Worm (Caenorhabditis elegans) whole organism, mixed stage, embryonic: ENCODE data around the gene F55G11.2.

ENCODE experiments used
- M03D4.4 ChIP-seq: sonication (generic microtip); optimal IDR thresholded peaks from 2 replicates; lab custom pipeline; 2017; ENCODE audit warnings: mild to moderate bottlenecking, missing genetic modification characterization, missing compliant biosample characterization
- bed-3 ChIP-seq: fragments of 200-800 bp; sonication (Bioruptor generic); optimal IDR thresholded peaks from 3 replicates; lab custom pipeline; 2018; ENCODE audit warnings: mild to moderate bottlenecking, missing genetic modification characterization, moderate library complexity, missing compliant biosample characterization
- blmp-1 ChIP-seq: fragments of 150-350 bp; optimal IDR thresholded peaks from 2 replicates; lab custom pipeline; 2014; ENCODE audit warnings: missing biosample characterization, missing genetic modification characterization
- ceh-39 ChIP-seq: fragments of 150-350 bp; optimal IDR thresholded peaks from 2 replicates; lab custom pipeline; 2014; ENCODE audit warnings: missing biosample characterization, missing genetic modification characterization
- ceh-43 ChIP-seq: fragments of 200-800 bp; sonication (Bioruptor generic); optimal IDR thresholded peaks from 2 replicates; lab custom pipeline; 2018; ENCODE audit warnings: mild to moderate bottlenecking, missing genetic modification characterization, moderate library complexity, missing compliant biosample characterization
- ceh-83 ChIP-seq: fragments of 200-800 bp; sonication (Bioruptor generic); optimal IDR thresholded peaks from 2 replicates; lab custom pipeline; 2018; ENCODE audit warnings: mild to moderate bottlenecking, missing genetic modification characterization, missing compliant biosample characterization
- ces-1 ChIP-seq: fragments of 150-350 bp; optimal IDR thresholded peaks from 2 replicates; lab custom pipeline; 2014; ENCODE audit warnings: missing biosample characterization, missing genetic modification reagents, missing genetic modification characterization
- drap-1 ChIP-seq: fragments of 200-800 bp; sonication (Bioruptor generic); optimal IDR thresholded peaks from 3 replicates; lab custom pipeline; 2018; ENCODE audit warnings: mild to moderate bottlenecking, missing genetic modification characterization, missing compliant biosample characterization
- elt-1 ChIP-seq: sonication (generic microtip); optimal IDR thresholded peaks from 2 replicates; lab custom pipeline; 2017; ENCODE audit warnings: missing genetic modification characterization, mild to moderate bottlenecking, missing compliant biosample characterization, antibody characterized with exemption, moderate library complexity, borderline replicate concordance; ENCODE audit not compliant: insufficient read depth
- elt-3 ChIP-seq: fragments of 150-350 bp; optimal IDR thresholded peaks from 2 replicates; lab custom pipeline; 2014; ENCODE audit warnings: missing biosample characterization, missing genetic modification characterization
- flh-1 ChIP-seq: fragments of 200-800 bp; sonication (Bioruptor generic); optimal IDR thresholded peaks from 2 replicates; lab custom pipeline; 2018; ENCODE audit warnings: mild to moderate bottlenecking, missing genetic modification characterization, moderate library complexity, missing compliant biosample characterization
- ham-2 ChIP-seq: fragments of 200-800 bp; sonication (Bioruptor generic); optimal IDR thresholded peaks from 2 replicates; lab custom pipeline; 2018; ENCODE audit warnings: mild to moderate bottlenecking, missing genetic modification characterization, missing compliant biosample characterization
- hlh-1 ChIP-seq: fragments of 150-350 bp; optimal IDR thresholded peaks from 2 replicates; lab custom pipeline; 2014; ENCODE audit warnings: missing biosample characterization, missing genetic modification reagents, missing genetic modification characterization
- lin-13 ChIP-seq: fragments of 150-350 bp; optimal IDR thresholded peaks from 2 replicates; lab custom pipeline; 2014; ENCODE audit warnings: missing biosample characterization, missing genetic modification characterization
- lin-32 ChIP-seq: fragments of 200-800 bp; sonication (Bioruptor generic); optimal IDR thresholded peaks from 2 replicates; lab custom pipeline; 2018; ENCODE audit warnings: mild to moderate bottlenecking, missing genetic modification characterization, missing compliant biosample characterization
- lsy-2 ChIP-seq: fragments of 150-350 bp; optimal IDR thresholded peaks from 2 replicates; lab custom pipeline; 2014; ENCODE audit warnings: missing biosample characterization, missing genetic modification characterization
- mab-5 ChIP-seq: fragments of 150-350 bp; optimal IDR thresholded peaks from 2 replicates; lab custom pipeline; 2014; ENCODE audit warnings: missing biosample characterization, missing genetic modification characterization
- mep-1 ChIP-seq: fragments of 150-350 bp; optimal IDR thresholded peaks from 2 replicates; lab custom pipeline; 2017; ENCODE audit warnings: missing biosample characterization, missing genetic modification reagents, missing genetic modification characterization, inconsistent platforms
- nhr-12 ChIP-seq: fragments of 150-350 bp; optimal IDR thresholded peaks from 2 replicates; lab custom pipeline; 2014; ENCODE audit warnings: missing biosample characterization, missing genetic modification characterization
- nhr-2 ChIP-seq: fragments of 150-350 bp; optimal IDR thresholded peaks from 2 replicates; lab custom pipeline; 2014; ENCODE audit warnings: missing biosample characterization, missing genetic modification characterization
- nhr-237 ChIP-seq: fragments of 150-350 bp; optimal IDR thresholded peaks from 2 replicates; lab custom pipeline; 2014; ENCODE audit warnings: missing biosample characterization, missing genetic modification characterization
- nhr-28 ChIP-seq: fragments of 150-350 bp; optimal IDR thresholded peaks from 2 replicates; lab custom pipeline; 2014; ENCODE audit warnings: missing biosample characterization, missing genetic modification characterization
- nhr-76 ChIP-seq: sonication (generic microtip); optimal IDR thresholded peaks from 2 replicates; lab custom pipeline; 2017; ENCODE audit warnings: missing biosample characterization, missing genetic modification characterization
- pha-4 ChIP-seq: fragments of 150-350 bp; optimal IDR thresholded peaks from 2 replicates; lab custom pipeline; 2018; ENCODE audit warnings: missing biosample characterization, missing genetic modification reagents, missing genetic modification characterization
- sem-2 ChIP-seq: fragments of 200-800 bp; sonication (Bioruptor generic); optimal IDR thresholded peaks from 2 replicates; lab custom pipeline; 2018; ENCODE audit warnings: mild to moderate bottlenecking, missing genetic modification characterization, missing compliant biosample characterization
- snpc-4 ChIP-seq: fragments of 150-350 bp; optimal IDR thresholded peaks from 2 replicates; lab custom pipeline; 2014; ENCODE audit warnings: missing biosample characterization, missing genetic modification characterization
- sptf-1 ChIP-seq: sonication (generic microtip); optimal IDR thresholded peaks from 2 replicates; lab custom pipeline; 2017; ENCODE audit warnings: mild to moderate bottlenecking, missing genetic modification characterization, moderate library complexity, missing compliant biosample characterization
- tbx-8 ChIP-seq: fragments of 200-800 bp; sonication (Bioruptor generic); optimal IDR thresholded peaks from 2 replicates; lab custom pipeline; 2018; ENCODE audit warnings: mild to moderate bottlenecking, missing genetic modification characterization, moderate library complexity, missing compliant biosample characterization
- unc-120 ChIP-seq: sonication (generic microtip); optimal IDR thresholded peaks from 2 replicates; lab custom pipeline; 2017; ENCODE audit warnings: missing genetic modification characterization, missing compliant biosample characterization; ENCODE audit not compliant: poor library complexity, severe bottlenecking
- unc-39 ChIP-seq: fragments of 150-350 bp; optimal IDR thresholded peaks from 2 replicates; lab custom pipeline; 2014; ENCODE audit warnings: missing biosample characterization, missing genetic modification characterization
- unc-62 ChIP-seq: fragments of 150-350 bp; optimal IDR thresholded peaks from 2 replicates; lab custom pipeline; 2014; ENCODE audit warnings: missing biosample characterization, missing genetic modification reagents, missing genetic modification characterization
- zip-8 ChIP-seq: fragments of 150-350 bp; optimal IDR thresholded peaks from 2 replicates; lab custom pipeline; 2014; ENCODE audit warnings: missing biosample characterization, missing genetic modification characterization
- ztf-11 ChIP-seq: fragments of 150-350 bp; optimal IDR thresholded peaks from 2 replicates; lab custom pipeline; 2014; ENCODE audit warnings: missing biosample characterization, missing genetic modification characterization

Gene F55G11.2

ce11 chrIV:12999087-12999486 lies 30.0 kb upstream of the F55G11.2 start:
- no peak for TF ChIP-seq mep-1 (tag; lab: Kevin White, UChicago)
- TF ChIP-seq pha-4 = peak; percentile 53
- peak; percentile 68 for TF ChIP-seq nhr-2 (tag; lab: Kevin White, UChicago)
- TF ChIP-seq nhr-28 (tag; lab: Kevin White, UChicago) = no peak
- peak; percentile 76 for TF ChIP-seq ham-2
- TF ChIP-seq flh-1 (GFP tag; lab: Kevin White, UChicago) = no peak
- no peak for TF ChIP-seq nhr-237 (tag; lab: Kevin White, UChicago)
- peak; percentile 23 for TF ChIP-seq sptf-1 (tag; lab: Kevin White, UChicago)
- no peak for TF ChIP-seq unc-120

ce11 chrIV:12997560-12997959 lies 28.5 kb upstream of the F55G11.2 start:
- TF ChIP-seq zip-8 (tag; lab: Kevin White, UChicago) (no peak), ztf-11 (no peak), sem-2 (GFP tag; lab: Kevin White, UChicago) (no peak), hlh-1 (tag; lab: Kevin White, UChicago) (no peak), drap-1 (no peak), sptf-1 (tag; lab: Kevin White, UChicago) (no peak), ceh-83 (GFP tag; lab: Kevin White, UChicago) (no peak), lin-32 (GFP tag; lab: Kevin White, UChicago) (no peak), pha-4 (no peak), mep-1 (tag; lab: Kevin White, UChicago) (no peak), mab-5 (no peak), snpc-4 (tag; lab: Kevin White, UChicago) (no peak), lsy-2 (no peak), flh-1 (GFP tag; lab: Kevin White, UChicago) (no peak), tbx-8 (no peak), elt-3 (tag; lab: Kevin White, UChicago) (no peak), M03D4.4 (tag; lab: Kevin White, UChicago) (no peak), unc-62 (no peak), blmp-1 (tag; lab: Kevin White, UChicago) (no peak), bed-3 (GFP tag; lab: Kevin White, UChicago) (no peak)

ce11 chrIV:12995886-12996285 lies 26.8 kb upstream of the F55G11.2 start, which contains the start of gene K10D11.7:
TSS of gene K10D11.7 (minus strand) at chrIV:12995986.
- TF ChIP-seq nhr-12 (tag; lab: Kevin White, UChicago) (no peak), nhr-76 (tag; lab: Kevin White, UChicago) (no peak)

- no peak for TF ChIP-seq ceh-43 (GFP tag; lab: Kevin White, UChicago)
- TF ChIP-seq zip-8 (tag; lab: Kevin White, UChicago) = peak; percentile 48
These were observed 25.3 kb upstream of the F55G11.2 start, which contains the start of gene K10D11.4 for ce11 chrIV:12994376-12994775. TSS of gene K10D11.4 (minus strand) at chrIV:12994476.

ce11 chrIV:12991629-12992028 lies 22.5 kb upstream of the F55G11.2 start, which contains the start of gene K10D11.5:
TSS of gene K10D11.5 (minus strand) at chrIV:12991843.
- no peak for TF ChIP-seq sptf-1 (tag; lab: Kevin White, UChicago)
- TF ChIP-seq unc-39 (tag; lab: Kevin White, UChicago) = no peak
- no peak for TF ChIP-seq pha-4
- no peak for TF ChIP-seq snpc-4 (tag; lab: Kevin White, UChicago)
- no peak for TF ChIP-seq ham-2
- no peak for TF ChIP-seq ceh-39 (tag; lab: Kevin White, UChicago)
- no peak for TF ChIP-seq zip-8 (tag; lab: Kevin White, UChicago)
- no peak for TF ChIP-seq lin-13 (tag; lab: Kevin White, UChicago)
- TF ChIP-seq nhr-12 (tag; lab: Kevin White, UChicago) = no peak
- TF ChIP-seq ceh-43 (GFP tag; lab: Kevin White, UChicago) = no peak
- TF ChIP-seq nhr-237 (tag; lab: Kevin White, UChicago) = no peak
- no peak for TF ChIP-seq ztf-11
- TF ChIP-seq tbx-8 = no peak

ce11 chrIV:12990638-12991037 lies 21.5 kb upstream of the F55G11.2 start:
- TF ChIP-seq lin-13 (tag; lab: Kevin White, UChicago) = no peak
- no peak for TF ChIP-seq elt-1 (tag; lab: Kevin White, UChicago)
- no peak for TF ChIP-seq sptf-1 (tag; lab: Kevin White, UChicago)
- TF ChIP-seq bed-3 (GFP tag; lab: Kevin White, UChicago) = no peak
- TF ChIP-seq sem-2 (GFP tag; lab: Kevin White, UChicago) = no peak
- no peak for TF ChIP-seq ces-1 (GFP tag; lab: Kevin White, UChicago)
